Fruit fly (Drosophila melanogaster): ENCODE results near the gene abd-A.

dm6 chr3R:16847245-16847644 is 17.4 kb upstream of the abd-A start:
- TF ChIP-seq h (optimal IDR thresholded peaks at IDR 0.05), result no peak
- TF ChIP-seq gce (GFP tag; IDR thresholded peaks at IDR 0.05), result peak; percentile 13; the same call in 1 of the 3 replicates
- no peak for TF ChIP-seq CkIIα-i1 (GFP tag; IDR thresholded peaks at IDR 0.05)
- no peak for TF ChIP-seq Dll (GFP tag; IDR thresholded peaks at IDR 0.05; ENCODE audit: partially characterized antibody)
